Fruit fly (Drosophila melanogaster): ENCODE data around the gene CG42832.

The CG42832 gene

dm6 chr3L:11602040-11602439 is 7.9 kb upstream of the CG42832 start:
- TF ChIP-seq Myc (optimal IDR thresholded peaks at IDR 0.05) (no peak), insv (optimal IDR thresholded peaks at IDR 0.05) (no peak), Sin3A (optimal IDR thresholded peaks at IDR 0.05) (no peak), h (optimal IDR thresholded peaks at IDR 0.05) (no peak), psq (optimal IDR thresholded peaks at IDR 0.05) (no peak), ttk (optimal IDR thresholded peaks at IDR 0.05) (no peak)

- TF ChIP-seq Myc (optimal IDR thresholded peaks at IDR 0.05) (no peak), Sin3A (optimal IDR thresholded peaks at IDR 0.05) (no peak), psq (optimal IDR thresholded peaks at IDR 0.05) (no peak), h (optimal IDR thresholded peaks at IDR 0.05) (no peak), ttk (optimal IDR thresholded peaks at IDR 0.05) (no peak), insv (optimal IDR thresholded peaks at IDR 0.05) (no peak)
These were observed 5.7 kb upstream of the CG42832 start for dm6 chr3L:11604227-11604626.

dm6 chr3L:11609153-11609809 is 654 bp upstream of the CG42832 start, which contains the start of gene Duba:
Duba (minus strand) TSS chr3L:11609465.
- TF ChIP-seq insv (optimal IDR thresholded peaks at IDR 0.05) (no peak), Sin3A (optimal IDR thresholded peaks at IDR 0.05) (no peak), Myc (optimal IDR thresholded peaks at IDR 0.05) (no peak), h (optimal IDR thresholded peaks at IDR 0.05) (no peak), ttk (optimal IDR thresholded peaks at IDR 0.05) (no peak), psq (optimal IDR thresholded peaks at IDR 0.05) (no peak)

- TF ChIP-seq Sin3A (optimal IDR thresholded peaks at IDR 0.05) = no peak
- TF ChIP-seq ttk (optimal IDR thresholded peaks at IDR 0.05) = no peak
- no peak for TF ChIP-seq insv (optimal IDR thresholded peaks at IDR 0.05)
- TF ChIP-seq Myc (optimal IDR thresholded peaks at IDR 0.05) = no peak
- no peak for TF ChIP-seq h (optimal IDR thresholded peaks at IDR 0.05)
- TF ChIP-seq psq (optimal IDR thresholded peaks at IDR 0.05) = no peak
These were observed 10.1 kb downstream of the CG42832 start, which contains the start of gene Muc68Ca for dm6 chr3L:11620001-11620400. Muc68Ca (minus strand) TSS chr3L:11620101.

- TF ChIP-seq Sin3A (optimal IDR thresholded peaks at IDR 0.05) (no peak), h (optimal IDR thresholded peaks at IDR 0.05) (no peak), ttk (optimal IDR thresholded peaks at IDR 0.05) (no peak), insv (optimal IDR thresholded peaks at IDR 0.05) (no peak), psq (optimal IDR thresholded peaks at IDR 0.05) (no peak), Myc (optimal IDR thresholded peaks at IDR 0.05) (no peak)
These were observed 12.8 kb downstream of the CG42832 start for dm6 chr3L:11622750-11623149.

- TF ChIP-seq Myc (optimal IDR thresholded peaks at IDR 0.05) (no peak), insv (optimal IDR thresholded peaks at IDR 0.05) (no peak), psq (optimal IDR thresholded peaks at IDR 0.05) (no peak), ttk (optimal IDR thresholded peaks at IDR 0.05) (no peak), Sin3A (optimal IDR thresholded peaks at IDR 0.05) (no peak), h (optimal IDR thresholded peaks at IDR 0.05) (no peak)
These were observed 13.4 kb downstream of the CG42832 start for dm6 chr3L:11623245-11623883.

- TF ChIP-seq Sin3A (optimal IDR thresholded peaks at IDR 0.05) (no peak), Myc (optimal IDR thresholded peaks at IDR 0.05) (no peak), insv (optimal IDR thresholded peaks at IDR 0.05) (no peak), psq (optimal IDR thresholded peaks at IDR 0.05) (no peak), h (optimal IDR thresholded peaks at IDR 0.05) (no peak), ttk (optimal IDR thresholded peaks at IDR 0.05) (no peak)
These were observed 14.3 kb downstream of the CG42832 start, which contains the start of gene Akr1B for dm6 chr3L:11624281-11624680. Akr1B (minus strand) TSS chr3L:11624381.

dm6 chr3L:11625634-11626175 is 15.8 kb downstream of the CG42832 start, which contains the start of gene CG6083:
CG6083 (minus strand) TSS chr3L:11626125.
- TF ChIP-seq Sin3A (optimal IDR thresholded peaks at IDR 0.05) = no peak
- TF ChIP-seq Myc (optimal IDR thresholded peaks at IDR 0.05) = no peak

dm6 chr3L:11626229-11626826 is 16.4 kb downstream of the CG42832 start, which contains the start of gene PCID2:
PCID2 (plus strand) TSS chr3L:11626441.
- no peak for TF ChIP-seq Sin3A (optimal IDR thresholded peaks at IDR 0.05)
- TF ChIP-seq Myc (optimal IDR thresholded peaks at IDR 0.05) = no peak
- TF ChIP-seq h (optimal IDR thresholded peaks at IDR 0.05) = no peak
- TF ChIP-seq insv (optimal IDR thresholded peaks at IDR 0.05) = no peak
- no peak for TF ChIP-seq psq (optimal IDR thresholded peaks at IDR 0.05)
- TF ChIP-seq ttk (optimal IDR thresholded peaks at IDR 0.05) = no peak

dm6 chr3L:11627819-11628483 is 18.0 kb downstream of the CG42832 start, which contains the start of gene Apt1:
Apt1 (plus strand) TSS chr3L:11628037.
- TF ChIP-seq ttk (optimal IDR thresholded peaks at IDR 0.05) (no peak), insv (optimal IDR thresholded peaks at IDR 0.05) (no peak), Sin3A (optimal IDR thresholded peaks at IDR 0.05) (no peak), h (optimal IDR thresholded peaks at IDR 0.05) (no peak), Myc (optimal IDR thresholded peaks at IDR 0.05) (no peak), psq (optimal IDR thresholded peaks at IDR 0.05) (no peak)

dm6 chr3L:11630684-11631083 is 20.7 kb downstream of the CG42832 start:
- TF ChIP-seq Sin3A (optimal IDR thresholded peaks at IDR 0.05) (no peak), h (optimal IDR thresholded peaks at IDR 0.05) (no peak), Myc (optimal IDR thresholded peaks at IDR 0.05) (no peak), psq (optimal IDR thresholded peaks at IDR 0.05) (no peak), insv (optimal IDR thresholded peaks at IDR 0.05) (no peak), ttk (optimal IDR thresholded peaks at IDR 0.05) (no peak)
